3 fruit fly cellular contexts compared by ENCODE assay signal in genomic region chrX:366854-367253, dm6.
TF ChIP-seq lines count a peak whose summit lies in the region.

No protein-coding gene starts in this region.

TF ChIP-seq in whole organism, prepupa, 60 proteins besides CTCF, POLR2A, EP300 and RAD21 (continues in another document):
- TF ChIP-seq CG4318 (GFP tag; optimal IDR thresholded peaks at IDR 0.05; lab: Kevin White, UChicago) (no peak), CG6808 (GFP tag; optimal IDR thresholded peaks at IDR 0.05; lab: Kevin White, UChicago) (peak; percentile 42), dsx (GFP tag; optimal IDR thresholded peaks at IDR 0.05; lab: Kevin White, UChicago; ENCODE audit: poor library complexity, severe bottlenecking) (peak; percentile 27), Ets96B (tag; optimal IDR thresholded peaks at IDR 0.05; lab: Kevin White, UChicago) (peak; percentile 51), vri (GFP tag; optimal IDR thresholded peaks at IDR 0.05; lab: Kevin White, UChicago) (no peak), CG8119 (GFP tag; IDR thresholded peaks at IDR 0.05; lab: Robert Waterston, UW) (0 out of 3 replicates have a peak, but pooled peaks have one; percentile 23), CG6276 (GFP tag; optimal IDR thresholded peaks at IDR 0.05; lab: Kevin White, UChicago) (no peak), achi (GFP tag; optimal IDR thresholded peaks at IDR 0.05; lab: Kevin White, UChicago) (peak; percentile 53), acj6 (GFP tag; optimal IDR thresholded peaks at IDR 0.05; lab: Kevin White, UChicago) (peak; percentile 20), Hr4 (GFP tag; optimal IDR thresholded peaks at IDR 0.05; lab: Kevin White, UChicago) (no peak), CG8632 (GFP tag; optimal IDR thresholded peaks at IDR 0.05; lab: Kevin White, UChicago) (peak; percentile 55), CG16779 (tag; optimal IDR thresholded peaks at IDR 0.05; lab: Kevin White, UChicago) (no peak), ss (GFP tag; optimal IDR thresholded peaks at IDR 0.05; lab: Kevin White, UChicago) (peak in 1 of 2 experiments; percentile 47), CG9139 (GFP tag; optimal IDR thresholded peaks at IDR 0.05; lab: Kevin White, UChicago) (no peak), CG31627 (GFP tag; optimal IDR thresholded peaks at IDR 0.05; lab: Kevin White, UChicago) (no peak), Sox14 (GFP tag; optimal IDR thresholded peaks at IDR 0.05; lab: Kevin White, UChicago) (no peak), dac (GFP tag; optimal IDR thresholded peaks at IDR 0.05; lab: Kevin White, UChicago) (no peak), salr (GFP tag; optimal IDR thresholded peaks at IDR 0.05; lab: Kevin White, UChicago) (peak in 1 of 2 experiments; percentile 22), topi (GFP tag; optimal IDR thresholded peaks at IDR 0.05; lab: Kevin White, UChicago) (peak; percentile 36), CG1621 (tag; optimal IDR thresholded peaks at IDR 0.05; lab: Kevin White, UChicago) (no peak), CG6792 (GFP tag; optimal IDR thresholded peaks at IDR 0.05; lab: Kevin White, UChicago) (peak; percentile 38), Sox102F (GFP tag; optimal IDR thresholded peaks at IDR 0.05; lab: Kevin White, UChicago) (peak; percentile 26), Sox15 (GFP tag; optimal IDR thresholded peaks at IDR 0.05; lab: Kevin White, UChicago) (peak; percentile 8), Gug (GFP tag; IDR thresholded peaks at IDR 0.05; lab: Robert Waterston, UW) (no peak), Lpt (GFP tag; optimal IDR thresholded peaks at IDR 0.05; lab: Kevin White, UChicago) (no peak), CG10669 (GFP tag; optimal IDR thresholded peaks at IDR 0.05; lab: Kevin White, UChicago) (peak; percentile 23), CG3919 (GFP tag; optimal IDR thresholded peaks at IDR 0.05; lab: Kevin White, UChicago) (peak; percentile 27), lz (GFP tag; optimal IDR thresholded peaks at IDR 0.05; lab: Kevin White, UChicago) (no peak), CG3032 (tag; optimal IDR thresholded peaks at IDR 0.05; lab: Kevin White, UChicago) (peak; percentile 52), cyc (GFP tag; optimal IDR thresholded peaks at IDR 0.05; lab: Kevin White, UChicago) (no peak), CG11294 (GFP tag; IDR thresholded peaks at IDR 0.05; lab: Robert Waterston, UW) (no peak)

TF ChIP-seq in whole organism, pupa, 21 proteins besides CTCF, POLR2A, EP300 and RAD21:
- TF ChIP-seq Ets98B (GFP tag; IDR thresholded peaks at IDR 0.05; lab: Robert Waterston, UW) (no peak), CG9948 (tag; optimal IDR thresholded peaks at IDR 0.05; lab: Kevin White, UChicago) (peak; percentile 51), CG14655 (GFP tag; optimal IDR thresholded peaks at IDR 0.05; lab: Kevin White, UChicago) (peak; percentile 49), CG8301 (tag; optimal IDR thresholded peaks at IDR 0.05; lab: Kevin White, UChicago) (no peak), CG13204 (GFP tag; optimal IDR thresholded peaks at IDR 0.05; lab: Kevin White, UChicago) (no peak), CG8159 (tag; optimal IDR thresholded peaks at IDR 0.05; lab: Kevin White, UChicago) (peak; percentile 65), CG17806 (tag; optimal IDR thresholded peaks at IDR 0.05; lab: Kevin White, UChicago) (peak; percentile 59), CG32121 (GFP tag; IDR thresholded peaks at IDR 0.05; lab: Robert Waterston, UW) (no peak), Snoo (tag; optimal IDR thresholded peaks at IDR 0.05; lab: Kevin White, UChicago) (no peak), fd96Ca (GFP tag; IDR thresholded peaks at IDR 0.05; lab: Robert Waterston, UW) (no peak), CG15710 (tag; optimal IDR thresholded peaks at IDR 0.05; lab: Kevin White, UChicago) (peak; percentile 55), CG4496 (GFP tag; IDR thresholded peaks at IDR 0.05; lab: Robert Waterston, UW) (no peak), D1 (tag; optimal IDR thresholded peaks at IDR 0.05; lab: Kevin White, UChicago) (no peak), Pif1A (GFP tag; optimal IDR thresholded peaks at IDR 0.05; lab: Kevin White, UChicago) (peak; percentile 17), CG34367 (tag; optimal IDR thresholded peaks at IDR 0.05; lab: Kevin White, UChicago) (peak; percentile 9), CG10348 (GFP tag; IDR thresholded peaks at IDR 0.05; lab: Robert Waterston, UW) (no peak), Pif1B (GFP tag; optimal IDR thresholded peaks at IDR 0.05; lab: Kevin White, UChicago) (peak; percentile 17)

TF ChIP-seq in whole organism, wandering third instar larva, 38 proteins besides CTCF, POLR2A, EP300 and RAD21:
- TF ChIP-seq psq (GFP tag; optimal IDR thresholded peaks at IDR 0.05; lab: Kevin White, UChicago) (peak; percentile 5), fru (GFP tag; optimal IDR thresholded peaks at IDR 0.05; lab: Kevin White, UChicago) (peak; percentile 36), CG9705 (GFP tag; optimal IDR thresholded peaks at IDR 0.05; lab: Kevin White, UChicago) (no peak), foxo (GFP tag; optimal IDR thresholded peaks at IDR 0.05; lab: Kevin White, UChicago) (peak in 1 of 2 experiments; percentile 17), Sp1 (GFP tag; optimal IDR thresholded peaks at IDR 0.05; lab: Kevin White, UChicago) (peak; percentile 33), HLH106 (tag; optimal IDR thresholded peaks at IDR 0.05; lab: Kevin White, UChicago) (peak; percentile 20)

Comparison
In these comparisons a context has a peak if more than half of its experiments do, and no peak if none do; other contexts are left out.
1. Of the 1 proteins assayed by ChIP-seq in both whole organism, prepupa and whole organism, wandering third instar larva: peak only in whole organism, prepupa: OdsH; only in whole organism, wandering third instar larva: none; in both: none; in neither: 0.